Worm (Caenorhabditis elegans) whole organism, L4 larva: ENCODE results near the gene C29F9.5.

ENCODE experiments used
- F10B5.3 ChIP-seq: sonication (generic microtip); optimal IDR thresholded peaks from 2 replicates; lab custom pipeline; 2016; ENCODE audit warnings: mild to moderate bottlenecking, missing genetic modification characterization, missing compliant biosample characterization
- F37D6.2 ChIP-seq: sonication (generic microtip); optimal IDR thresholded peaks from 2 replicates; lab custom pipeline; 2016; ENCODE audit warnings: mild to moderate bottlenecking, missing genetic modification characterization, missing compliant biosample characterization
- F44E2.7 ChIP-seq: fragments of 200-800 bp; sonication (Bioruptor generic); IDR thresholded peaks from 2 replicates; pipeline ENCODE4 v2.1.2; 2022; ENCODE audit warnings: missing genetic modification characterization, missing compliant biosample characterization
- T20F7.1 ChIP-seq: fragments of 200-800 bp; sonication (Bioruptor generic); optimal IDR thresholded peaks from 2 replicates; lab custom pipeline; 2018; ENCODE audit warnings: mild to moderate bottlenecking, missing genetic modification characterization, missing compliant biosample characterization
- Y105C5A.15 ChIP-seq: fragments of 200-800 bp; sonication (Bioruptor generic); IDR thresholded peaks from 2 replicates; pipeline ENCODE4 v1.3.6; 2022; ENCODE audit warnings: missing genetic modification characterization, missing compliant biosample characterization
- Y48G9A.11 ChIP-seq: fragments of 200-800 bp; sonication (Bioruptor generic); IDR thresholded peaks from 2 replicates; pipeline ENCODE4 v1.3.6; 2022; ENCODE audit warnings: missing genetic modification reagents, missing genetic modification characterization, missing compliant biosample characterization
- Y5F2A.4 ChIP-seq: fragments of 200-800 bp; sonication (Bioruptor generic); optimal IDR thresholded peaks from 2 replicates; lab custom pipeline; 2018; ENCODE audit warnings: mild to moderate bottlenecking, missing genetic modification characterization, missing compliant biosample characterization
- Y75B8A.6 ChIP-seq: fragments of 200-800 bp; sonication (Bioruptor generic); IDR thresholded peaks from 2 replicates; pipeline ENCODE4 v1.3.6; 2022; ENCODE audit warnings: missing genetic modification reagents, missing genetic modification characterization, missing compliant biosample characterization
- arid-1 ChIP-seq: fragments of 200-800 bp; sonication (Bioruptor generic); conservative IDR thresholded peaks from 2 replicates; pipeline ENCODE4 v1.3.6; 2022; ENCODE audit warnings: missing genetic modification reagents, missing genetic modification characterization, missing compliant biosample characterization
- ceh-44 ChIP-seq: fragments of 200-800 bp; sonication (Bioruptor generic); IDR thresholded peaks from 2 replicates; pipeline ENCODE4 v1.3.6; 2022; ENCODE audit warnings: missing genetic modification reagents, missing genetic modification characterization, missing compliant biosample characterization
- ceh-82 ChIP-seq: sonication (generic microtip); optimal IDR thresholded peaks from 2 replicates; lab custom pipeline; 2017; ENCODE audit warnings: missing biosample characterization, missing genetic modification characterization
- daf-16 ChIP-seq, 3 experiments: sonication (generic microtip); optimal IDR thresholded peaks; 2 replicates each; lab custom pipeline; 2016 to 2017; ENCODE audit warnings: missing genetic modification characterization in 3 of 3, missing genetic modification reagents in 3 of 3, mild to moderate bottlenecking in 2 of 3, missing compliant biosample characterization in 2 of 3, missing biosample characterization in 1 of 3, moderate library complexity in 1 of 3
- daf-19 ChIP-seq: fragments of 200-800 bp; sonication (Bioruptor generic); conservative IDR thresholded peaks from 2 replicates; pipeline ENCODE4 v1.3.6; 2022; ENCODE audit warnings: missing genetic modification characterization, missing compliant biosample characterization
- dmd-8 ChIP-seq: fragments of 200-800 bp; sonication (Bioruptor generic); IDR thresholded peaks from 2 replicates; pipeline ENCODE4 v1.3.6; 2022; ENCODE audit warnings: missing genetic modification characterization, missing compliant biosample characterization
- dpl-1 ChIP-seq: fragments of 150-350 bp; optimal IDR thresholded peaks from 2 replicates; lab custom pipeline; 2014; ENCODE audit warnings: missing biosample characterization, missing genetic modification reagents, missing genetic modification characterization
- duxl-1 ChIP-seq: sonication (generic microtip); optimal IDR thresholded peaks from 2 replicates; lab custom pipeline; 2016; ENCODE audit warnings: mild to moderate bottlenecking, missing genetic modification characterization, moderate library complexity, missing compliant biosample characterization; ENCODE audit not compliant: poor library complexity
- egl-27 ChIP-seq: sonication (generic microtip); optimal IDR thresholded peaks from 3 replicates; lab custom pipeline; 2017; ENCODE audit warnings: missing biosample characterization, missing genetic modification reagents, missing genetic modification characterization
- gei-8 ChIP-seq: fragments of 200-800 bp; sonication (Bioruptor generic); optimal IDR thresholded peaks from 2 replicates; lab custom pipeline; 2018; ENCODE audit warnings: mild to moderate bottlenecking, missing genetic modification characterization, missing compliant biosample characterization
- hlh-11 ChIP-seq: fragments of 200-800 bp; sonication (Bioruptor generic); optimal IDR thresholded peaks from 2 replicates; lab custom pipeline; 2018; ENCODE audit warnings: mild to moderate bottlenecking, missing genetic modification characterization, missing compliant biosample characterization
- hlh-30 ChIP-seq: sonication (generic microtip); optimal IDR thresholded peaks from 2 replicates; lab custom pipeline; 2017; ENCODE audit warnings: antibody characterized with exemption, mild to moderate bottlenecking, missing genetic modification characterization, missing compliant biosample characterization; ENCODE audit not compliant: insufficient read depth
- jun-1 ChIP-seq: fragments of 150-350 bp; optimal IDR thresholded peaks from 2 replicates; lab custom pipeline; 2014; ENCODE audit warnings: missing biosample characterization, missing genetic modification reagents, missing genetic modification characterization
- lin-13 ChIP-seq: fragments of 150-350 bp; optimal IDR thresholded peaks from 2 replicates; lab custom pipeline; 2014; ENCODE audit warnings: missing biosample characterization, missing genetic modification reagents, missing genetic modification characterization
- lin-15B ChIP-seq: fragments of 150-350 bp; sonication (generic microtip); optimal IDR thresholded peaks from 3 replicates; lab custom pipeline; 2014; ENCODE audit warnings: missing biosample characterization, missing genetic modification characterization
- lin-29 ChIP-seq: fragments of 200-800 bp; sonication (Bioruptor generic); IDR thresholded peaks from 2 replicates; pipeline ENCODE4 v1.3.6; 2022; ENCODE audit warnings: missing genetic modification reagents, missing genetic modification characterization, missing compliant biosample characterization
- lin-39 ChIP-seq: fragments of 150-350 bp; optimal IDR thresholded peaks from 2 replicates; lab custom pipeline; 2014; ENCODE audit warnings: missing biosample characterization, missing genetic modification reagents, missing genetic modification characterization
- lsy-2 ChIP-seq, 2 experiments: fragments of 150-350 bp in 1 of 2; sonication (generic microtip) in 1 of 2; optimal IDR thresholded peaks; 2 replicates each; lab custom pipeline; 2014 to 2017; ENCODE audit warnings: missing biosample characterization in 2 of 2, missing genetic modification characterization in 2 of 2
- mep-1 ChIP-seq: fragments of 150-350 bp; sonication (generic microtip); optimal IDR thresholded peaks from 3 replicates; lab custom pipeline; 2014; ENCODE audit warnings: missing biosample characterization, missing genetic modification characterization
- mxl-2 ChIP-seq: fragments of 200-800 bp; sonication (Bioruptor generic); conservative IDR thresholded peaks from 2 replicates; pipeline ENCODE4 v1.3.6; 2022; ENCODE audit warnings: missing genetic modification reagents, missing genetic modification characterization, missing compliant biosample characterization
- mxl-3 ChIP-seq: fragments of 200-800 bp; sonication (Bioruptor generic); optimal IDR thresholded peaks from 2 replicates; lab custom pipeline; 2018; ENCODE audit warnings: mild to moderate bottlenecking, missing genetic modification characterization, missing compliant biosample characterization
- nhr-10 ChIP-seq: fragments of 150-350 bp; optimal IDR thresholded peaks from 2 replicates; lab custom pipeline; 2014; ENCODE audit warnings: missing biosample characterization, missing genetic modification characterization
- nhr-25 ChIP-seq: sonication (generic microtip); optimal IDR thresholded peaks from 2 replicates; lab custom pipeline; 2017; ENCODE audit warnings: missing genetic modification characterization, mild to moderate bottlenecking, missing compliant biosample characterization, antibody characterized with exemption, moderate library complexity, borderline replicate concordance; ENCODE audit not compliant: insufficient read depth
- nhr-28 ChIP-seq: fragments of 150-350 bp; optimal IDR thresholded peaks from 2 replicates; lab custom pipeline; 2014; ENCODE audit warnings: missing biosample characterization, missing genetic modification characterization
- nhr-48 ChIP-seq: sonication (generic microtip); optimal IDR thresholded peaks from 2 replicates; lab custom pipeline; 2016; ENCODE audit warnings: mild to moderate bottlenecking, missing genetic modification characterization, missing compliant biosample characterization
- nhr-6 ChIP-seq: fragments of 150-350 bp; optimal IDR thresholded peaks from 2 replicates; lab custom pipeline; 2014; ENCODE audit warnings: missing biosample characterization, missing genetic modification characterization
- pha-4 ChIP-seq, 2 experiments: fragments of 150-350 bp in 1 of 2; fragments of 200-800 bp in 1 of 2; sonication (Bioruptor generic) in 1 of 2; IDR thresholded peaks in 1 of 2; optimal IDR thresholded peaks in 1 of 2; 2 replicates each; pipeline versions ENCODE4 v1.3.6 to Lab custom; 2014 to 2022; ENCODE audit warnings: missing genetic modification characterization in 2 of 2, missing genetic modification reagents in 2 of 2, missing biosample characterization in 1 of 2, missing compliant biosample characterization in 1 of 2
- pqm-1 ChIP-seq: sonication (generic microtip); optimal IDR thresholded peaks from 2 replicates; lab custom pipeline; 2017; ENCODE audit warnings: missing biosample characterization, missing genetic modification characterization
- rbr-2 ChIP-seq: sonication (generic microtip); optimal IDR thresholded peaks from 2 replicates; lab custom pipeline; 2016; ENCODE audit warnings: missing genotype, missing genetic modification characterization, missing compliant biosample characterization
- sdz-12 ChIP-seq: fragments of 200-800 bp; sonication (Bioruptor generic); optimal IDR thresholded peaks from 2 replicates; lab custom pipeline; 2018; ENCODE audit warnings: mild to moderate bottlenecking, missing genetic modification characterization, missing compliant biosample characterization
- set-16 ChIP-seq: fragments of 200-800 bp; sonication (Bioruptor generic); IDR thresholded peaks from 2 replicates; pipeline ENCODE4 v1.3.6; 2022; ENCODE audit warnings: missing genetic modification reagents, missing genetic modification characterization, missing compliant biosample characterization
- skn-1 ChIP-seq: fragments of 150-350 bp; optimal IDR thresholded peaks from 2 replicates; lab custom pipeline; 2014; ENCODE audit warnings: missing biosample characterization, missing genetic modification characterization
- snpc-1.2 ChIP-seq: fragments of 200-800 bp; sonication (Bioruptor generic); IDR thresholded peaks from 2 replicates; pipeline ENCODE4 v1.3.6; 2022; ENCODE audit warnings: missing genetic modification reagents, missing genetic modification characterization, missing compliant biosample characterization
- snpc-4 ChIP-seq: fragments of 150-350 bp; optimal IDR thresholded peaks from 2 replicates; lab custom pipeline; 2014; ENCODE audit warnings: missing biosample characterization, missing genetic modification characterization
- spr-3 ChIP-seq: fragments of 200-800 bp; sonication (Bioruptor generic); optimal IDR thresholded peaks from 2 replicates; lab custom pipeline; 2018; ENCODE audit warnings: mild to moderate bottlenecking, missing genetic modification characterization, missing compliant biosample characterization
- tag-97 ChIP-seq: fragments of 200-800 bp; sonication (Bioruptor generic); IDR thresholded peaks from 2 replicates; pipeline ENCODE4 v1.3.6; 2022; ENCODE audit warnings: missing genetic modification characterization, missing compliant biosample characterization
- unc-130 ChIP-seq: sonication (generic microtip); optimal IDR thresholded peaks from 2 replicates; lab custom pipeline; 2016; ENCODE audit warnings: missing genetic modification reagents, missing genetic modification characterization, missing compliant biosample characterization
- unc-39 ChIP-seq: sonication (generic microtip); optimal IDR thresholded peaks from 2 replicates; lab custom pipeline; 2017; ENCODE audit warnings: missing biosample characterization, missing genetic modification characterization
- zag-1 ChIP-seq: fragments of 150-350 bp; optimal IDR thresholded peaks from 2 replicates; lab custom pipeline; 2014; ENCODE audit warnings: missing biosample characterization, missing genetic modification characterization
- ztf-11 ChIP-seq: fragments of 150-350 bp; optimal IDR thresholded peaks from 2 replicates; lab custom pipeline; 2014; ENCODE audit warnings: missing biosample characterization, missing genetic modification characterization
- ztf-7 ChIP-seq: fragments of 150-350 bp; optimal IDR thresholded peaks from 2 replicates; lab custom pipeline; 2014; ENCODE audit warnings: missing biosample characterization, missing genetic modification characterization

C29F9.5 gene

DNA sequence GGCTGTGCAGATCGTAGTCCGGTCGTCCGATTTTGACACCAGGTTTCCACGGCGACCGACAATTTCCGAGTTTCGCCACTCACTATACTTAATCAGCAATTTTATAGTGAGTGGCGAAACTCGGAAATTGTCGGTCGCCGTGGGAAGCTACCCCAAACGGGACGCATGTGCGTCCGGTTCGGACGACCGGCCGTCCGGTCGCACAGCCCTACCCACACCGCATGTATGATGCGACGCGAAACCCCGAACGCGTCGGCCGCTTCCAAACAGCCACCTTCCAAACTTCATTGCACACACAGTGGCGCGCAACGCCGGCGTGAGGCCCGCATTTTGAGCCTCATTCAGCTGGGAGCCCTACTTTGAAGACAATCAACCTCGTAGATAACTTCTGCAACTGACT is 33.8 kb downstream of the C29F9.5 start:
- TF ChIP-seq dmd-8 (GFP tag; lab: Robert Waterston, UW) = no peak
- peak; percentile 81 for TF ChIP-seq set-16 (GFP tag; lab: Robert Waterston, UW)
- TF ChIP-seq, all 104 proteins: peak for 1

DNA sequence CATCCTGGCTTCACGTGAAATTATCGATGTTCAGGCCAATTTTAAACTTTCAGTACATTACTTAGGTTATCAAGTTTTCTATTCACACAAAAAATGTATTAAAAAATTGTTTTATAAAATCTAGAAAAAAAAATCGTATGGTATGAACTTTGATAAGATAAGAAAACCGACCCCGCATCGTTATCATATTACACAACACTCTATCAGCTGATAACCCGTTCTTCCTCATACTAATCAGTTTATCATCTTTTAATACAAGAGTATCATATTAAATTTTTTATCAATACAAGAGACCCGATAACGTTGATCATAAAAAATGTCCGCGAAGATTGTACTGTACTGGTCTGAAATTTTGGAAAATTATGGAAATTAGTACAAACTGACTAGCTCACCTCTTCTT is 36.9 kb downstream of the C29F9.5 start:
- TF ChIP-seq pha-4 (GFP tag; IDR thresholded peaks at IDR 0.05; lab: Robert Waterston, UW) (no peak), pha-4 (tag; optimal IDR thresholded peaks at IDR 0.05; lab: Kevin White, UChicago) (no peak), mep-1 (no peak), lin-13 (GFP tag; lab: Kevin White, UChicago) (no peak), T20F7.1 (GFP tag; lab: Kevin White, UChicago) (no peak), nhr-28 (tag; lab: Kevin White, UChicago) (peak; percentile 99), mxl-3 (GFP tag; lab: Kevin White, UChicago) (no peak), tag-97 (GFP tag; lab: Robert Waterston, UW) (no peak), dpl-1 (GFP tag; lab: Kevin White, UChicago) (no peak), sdz-12 (GFP tag; lab: Kevin White, UChicago) (no peak), skn-1 (tag; lab: Kevin White, UChicago) (no peak), zag-1 (no peak), ceh-44 (GFP tag; lab: Robert Waterston, UW) (no peak), unc-39 (tag; lab: Kevin White, UChicago) (no peak), Y75B8A.6 (no peak), Y5F2A.4 (GFP tag; lab: Kevin White, UChicago) (no peak), set-16 (GFP tag; lab: Robert Waterston, UW) (no peak), lin-39 (tag; lab: Kevin White, UChicago) (no peak), pqm-1 (tag; lab: Kevin White, UChicago) (peak; percentile 100), spr-3 (GFP tag; lab: Kevin White, UChicago) (no peak), nhr-6 (tag; lab: Kevin White, UChicago) (peak; percentile 83), egl-27 (no peak), F10B5.3 (no peak), daf-16 (GFP tag; optimal IDR thresholded peaks at IDR 0.05; lab: Kevin White, UChicago) (peak in 1 of 2 experiments; percentile 49), daf-16 (tag; optimal IDR thresholded peaks at IDR 0.05; lab: Kevin White, UChicago) (peak; percentile 86), arid-1 (GFP tag; lab: Robert Waterston, UW) (no peak), nhr-10 (tag; lab: Kevin White, UChicago) (no peak), lin-29 (GFP tag; lab: Robert Waterston, UW) (no peak), F37D6.2 (tag; lab: Kevin White, UChicago) (no peak), hlh-11 (tag; lab: Kevin White, UChicago) (peak; percentile 92), mxl-2 (no peak), unc-130 (no peak), ceh-82 (tag; lab: Kevin White, UChicago) (no peak), daf-19 (GFP tag; lab: Robert Waterston, UW) (no peak), snpc-1.2 (GFP tag; lab: Robert Waterston, UW) (no peak), duxl-1 (tag; lab: Kevin White, UChicago) (no peak), ztf-11 (tag; lab: Kevin White, UChicago) (no peak), rbr-2 (tag; lab: Kevin White, UChicago) (no peak), lsy-2 (tag; optimal IDR thresholded peaks at IDR 0.05; lab: Kevin White, UChicago) (no peak), nhr-48 (peak; percentile 1), gei-8 (no peak), nhr-25 (tag; lab: Kevin White, UChicago) (no peak), jun-1 (tag; lab: Kevin White, UChicago) (peak; percentile 52), hlh-30 (no peak), snpc-4 (no peak), Y105C5A.15 (GFP tag; lab: Robert Waterston, UW) (no peak), ztf-7 (tag; lab: Kevin White, UChicago) (no peak), F44E2.7 (GFP tag; lab: Robert Waterston, UW) (no peak), lin-15B (tag; lab: Kevin White, UChicago) (no peak), Y48G9A.11 (no peak)
